Worm (Caenorhabditis elegans): ENCODE results near the gene ora-1.

- TF ChIP-seq ama-1 (optimal IDR thresholded peaks at IDR 0.05), result no peak
- peak; percentile 80 for TF ChIP-seq nhr-25 (tag; optimal IDR thresholded peaks at IDR 0.05)
- no peak for TF ChIP-seq fos-1 (tag; optimal IDR thresholded peaks at IDR 0.05)
- TF ChIP-seq nhr-77 (tag; optimal IDR thresholded peaks at IDR 0.05), result no peak
- TF ChIP-seq nhr-12 (tag; optimal IDR thresholded peaks at IDR 0.05), result no peak
Measured at ce11 chrIV:8009374-8009773, 31.7 kb downstream of the ora-1 start.
